Fruit fly (Drosophila melanogaster): Measurements from ENCODE around the gene OdsH.

The OdsH gene

dm6 chrX:17845820-17846379 is 55.1 kb downstream of the OdsH start:
- TF ChIP-seq zen (tag; optimal IDR thresholded peaks at IDR 0.05) (no peak), CG10543 (GFP tag; optimal IDR thresholded peaks at IDR 0.05) (peak; percentile 4), sug (tag; optimal IDR thresholded peaks at IDR 0.05) (peak; percentile 78), CG4707 (GFP tag; optimal IDR thresholded peaks at IDR 0.05) (no peak), exex (tag; optimal IDR thresholded peaks at IDR 0.05) (peak; percentile 60), cg (GFP tag; optimal IDR thresholded peaks at IDR 0.05) (peak; percentile 19), CG8944 (GFP tag; optimal IDR thresholded peaks at IDR 0.05) (no peak), z (GFP tag; IDR thresholded peaks at IDR 0.05) (no peak), CG34224 (GFP tag; IDR thresholded peaks at IDR 0.05; ENCODE audit: partially characterized antibody) (no peak), CG32772 (GFP tag; IDR thresholded peaks at IDR 0.05) (no peak), mirr (GFP tag; optimal IDR thresholded peaks at IDR 0.05) (peak; percentile 31), CG42726 (GFP tag; IDR thresholded peaks at IDR 0.05; ENCODE audit: partially characterized antibody) (no peak), HmgZ (tag; optimal IDR thresholded peaks at IDR 0.05) (peak; percentile 17), CG3995 (GFP tag; optimal IDR thresholded peaks at IDR 0.05) (peak; percentile 1), grn (GFP tag; optimal IDR thresholded peaks at IDR 0.05) (peak; percentile 44), PHDP (tag; optimal IDR thresholded peaks at IDR 0.05) (peak; percentile 12), pum (GFP tag; optimal IDR thresholded peaks at IDR 0.05) (no peak), btn (GFP tag; optimal IDR thresholded peaks at IDR 0.05) (no peak), Lhr (GFP tag; optimal IDR thresholded peaks at IDR 0.05) (no peak), CG6813 (GFP tag; optimal IDR thresholded peaks at IDR 0.05) (peak; percentile 28), CG15479 (GFP tag; optimal IDR thresholded peaks at IDR 0.05) (peak; percentile 55), Xbp1 (GFP tag; optimal IDR thresholded peaks at IDR 0.05) (no peak), eyg (GFP tag; optimal IDR thresholded peaks at IDR 0.05) (no peak), sens (GFP tag) (peak; percentile 16), ftz-f1 (GFP tag; optimal IDR thresholded peaks at IDR 0.05) (peak; percentile 37), GATAe (GFP tag; conservative IDR thresholded peaks at IDR 0.05) (peak; percentile 29; the same call in 1 of the 2 replicates), CG34376 (GFP tag; optimal IDR thresholded peaks at IDR 0.05) (peak; percentile 86), CG4854 (GFP tag; optimal IDR thresholded peaks at IDR 0.05) (no peak)

DNA sequence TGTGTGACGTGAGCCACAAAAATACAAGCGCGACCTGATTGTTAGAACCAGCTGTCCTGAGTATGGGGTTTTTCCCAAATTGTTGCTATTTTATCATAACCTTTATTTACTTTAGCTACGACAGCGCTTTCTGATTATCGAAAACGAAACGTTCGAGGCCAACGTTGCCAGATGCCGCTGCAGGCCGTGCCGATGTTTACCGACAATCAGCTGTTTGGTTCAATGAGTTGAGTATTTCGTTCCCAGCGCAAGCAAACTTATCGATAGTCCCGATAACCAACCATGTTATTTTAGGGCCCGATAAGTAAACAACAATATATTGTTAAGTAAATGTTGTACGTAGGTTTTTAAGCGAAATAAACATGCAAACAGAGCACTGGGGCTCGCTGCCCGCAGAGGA is 59.4 kb downstream of the OdsH start, which contains the start of the genes CG15814 and Spt7:
Gene CG15814, minus strand, starts transcription at position 164 of the 400 bp plus-strand sequence.
Gene Spt7, plus strand, starts transcription at position 282 of the 400 bp plus-strand sequence.
- TF ChIP-seq CG4328 (GFP tag; optimal IDR thresholded peaks at IDR 0.05) (peak; percentile 13), CrebB (tag; optimal IDR thresholded peaks at IDR 0.05) (peak; percentile 35), nmo (GFP tag; optimal IDR thresholded peaks at IDR 0.05) (peak; percentile 52), schlank (tag; optimal IDR thresholded peaks at IDR 0.05) (peak; percentile 37), CG16863 (GFP tag; optimal IDR thresholded peaks at IDR 0.05) (peak; percentile 30), CG18619 (GFP tag; optimal IDR thresholded peaks at IDR 0.05) (no peak), CG14014 (GFP tag; IDR thresholded peaks at IDR 0.05) (peak; percentile 18; the same call in 1 of the 2 replicates), CG1792 (GFP tag; optimal IDR thresholded peaks at IDR 0.05) (peak; percentile 34), MESR4 (GFP tag; optimal IDR thresholded peaks at IDR 0.05) (peak; percentile 62), inv (GFP tag; IDR thresholded peaks at IDR 0.05; ENCODE audit: partially characterized antibody) (peak; percentile 81), sna (GFP tag; IDR thresholded peaks at IDR 0.05; ENCODE audit: partially characterized antibody) (peak; percentile 72), tna (GFP tag; IDR thresholded peaks at IDR 0.05; ENCODE audit: partially characterized antibody) (peak; percentile 74), CG10959 (GFP tag; IDR thresholded peaks at IDR 0.05) (no peak), CG12391 (tag; optimal IDR thresholded peaks at IDR 0.05) (peak; percentile 22), HLHmδ (GFP tag; optimal IDR thresholded peaks at IDR 0.05) (peak; percentile 13), E2f2 (GFP tag; IDR thresholded peaks at IDR 0.05) (peak; percentile 58), ftz-f1 (GFP tag; optimal IDR thresholded peaks at IDR 0.05) (peak; percentile 35), CG11456 (GFP tag; IDR thresholded peaks at IDR 0.05) (0 out of 3 replicates have a peak, but pooled peaks have one; percentile 31), maf-S (GFP tag; optimal IDR thresholded peaks at IDR 0.05) (peak; percentile 6), seq (GFP tag; IDR thresholded peaks at IDR 0.05) (no peak), CG14710 (tag; optimal IDR thresholded peaks at IDR 0.05) (peak; percentile 70), sob (GFP tag; IDR thresholded peaks at IDR 0.05) (peak; percentile 54), CG15601 (tag; optimal IDR thresholded peaks at IDR 0.05) (peak; percentile 40)
